Fruit fly (Drosophila melanogaster) whole organism, embryonic: Measurements from ENCODE around the gene Der-2.
A peak's percentile ranks its signal among the peaks of the same experiment; 100 is the strongest.

Experiments
- Atf-2 ChIP-seq: fragments of 200-800 bp; sonication (Bioruptor generic); optimal IDR thresholded peaks from 2 replicates; lab custom pipeline; 2016; ENCODE audit warnings: missing biosample characterization, missing genetic modification characterization
- Blimp-1 ChIP-seq: fragments of 200-800 bp; sonication (Bioruptor generic); optimal IDR thresholded peaks from 3 replicates; lab custom pipeline; 2018; ENCODE audit warnings: missing biosample characterization, missing genetic modification characterization, mild to moderate bottlenecking, moderate library complexity, missing genetic modification reagents
- Bteb2 ChIP-seq: fragments of 200-800 bp; sonication (Bioruptor generic); optimal IDR thresholded peaks from 2 replicates; lab custom pipeline; 2016; ENCODE audit warnings: missing biosample characterization, missing genetic modification characterization
- CG10267 ChIP-seq: fragments of 200-800 bp; sonication (Bioruptor generic); optimal IDR thresholded peaks from 2 replicates; lab custom pipeline; 2018; ENCODE audit warnings: missing biosample characterization, mild to moderate bottlenecking, missing genetic modification characterization, moderate library complexity
- CG11247 ChIP-seq: fragments of 200-800 bp; sonication (Bioruptor generic); IDR thresholded peaks from 2 replicates; pipeline ENCODE4 v1.3.6; 2022; ENCODE audit warnings: missing biosample characterization, missing genetic modification characterization
- CG11398 ChIP-seq: fragments of 200-800 bp; sonication (Bioruptor generic); optimal IDR thresholded peaks from 2 replicates; lab custom pipeline; 2016; ENCODE audit warnings: missing biosample characterization, missing genetic modification characterization
- CG11696 ChIP-seq: fragments of 200-800 bp; sonication (Bioruptor generic); IDR thresholded peaks from 2 replicates; pipeline ENCODE4 v1.3.6; 2022; ENCODE audit warnings: missing biosample characterization, missing genetic modification characterization
- CG14014 ChIP-seq: fragments of 200-800 bp; sonication (Bioruptor generic); IDR thresholded peaks from 2 replicates; pipeline ENCODE4 v1.3.6; 2022; ENCODE audit warnings: missing biosample characterization, missing genetic modification characterization
- CG17829 ChIP-seq: fragments of 200-800 bp; optimal IDR thresholded peaks from 2 replicates; lab custom pipeline; 2019; ENCODE audit warnings: missing biosample characterization, mild to moderate bottlenecking, missing genetic modification characterization, moderate library complexity
- CG18764 ChIP-seq: fragments of 200-800 bp; sonication (Bioruptor generic); optimal IDR thresholded peaks from 3 replicates; lab custom pipeline; 2016; ENCODE audit warnings: missing biosample characterization, missing genetic modification characterization
- CG31224 ChIP-seq: fragments of 200-800 bp; sonication (Bioruptor generic); IDR thresholded peaks from 2 replicates; pipeline ENCODE4 v1.3.6; 2022; ENCODE audit warnings: missing biosample characterization, missing genetic modification characterization
- CG3281 ChIP-seq: fragments of 200-800 bp; sonication (Bioruptor generic); optimal IDR thresholded peaks from 3 replicates; lab custom pipeline; 2017; ENCODE audit warnings: missing biosample characterization, mild to moderate bottlenecking, missing genetic modification characterization
- CG43689 ChIP-seq: fragments of 200-800 bp; sonication (Bioruptor generic); IDR thresholded peaks from 2 replicates; pipeline ENCODE4 v1.3.6; 2022; ENCODE audit warnings: missing biosample characterization, missing genetic modification characterization
- CG4404 ChIP-seq: fragments of 200-800 bp; sonication (Bioruptor generic); IDR thresholded peaks from 2 replicates; pipeline ENCODE4 v1.3.6; 2022; ENCODE audit warnings: missing biosample characterization, missing genetic modification characterization
- CG4854 ChIP-seq: fragments of 200-800 bp; sonication (Bioruptor generic); optimal IDR thresholded peaks from 2 replicates; lab custom pipeline; 2016; ENCODE audit warnings: missing biosample characterization, missing genetic modification characterization, inconsistent platforms
- CG5953 ChIP-seq: fragments of 200-800 bp; sonication (Bioruptor generic); IDR thresholded peaks from 2 replicates; pipeline ENCODE4 v1.3.6; 2022; ENCODE audit warnings: missing biosample characterization, missing genetic modification characterization
- CG6175 ChIP-seq: fragments of 200-800 bp; sonication (Bioruptor generic); IDR thresholded peaks from 3 replicates; pipeline ENCODE4 v1.3.6; 2022; ENCODE audit warnings: missing biosample characterization, missing genetic modification characterization
- CG6689 ChIP-seq: fragments of 200-800 bp; sonication (Bioruptor generic); IDR thresholded peaks from 2 replicates; pipeline ENCODE4 v1.3.6; 2022; ENCODE audit warnings: missing biosample characterization, missing genetic modification characterization
- H15 ChIP-seq: fragments of 200-800 bp; sonication (Bioruptor generic); IDR thresholded peaks from 3 replicates; pipeline ENCODE4 v1.3.6; 2022; ENCODE audit warnings: missing biosample characterization, missing genetic modification characterization
- H2.0 ChIP-seq: fragments of 200-800 bp; sonication (Bioruptor generic); IDR thresholded peaks from 2 replicates; pipeline ENCODE4 v1.3.6; 2022; ENCODE audit warnings: missing biosample characterization, missing genetic modification characterization
- Hey ChIP-seq: fragments of 200-800 bp; sonication (Bioruptor generic); optimal IDR thresholded peaks from 3 replicates; lab custom pipeline; 2018; ENCODE audit warnings: missing biosample characterization, mild to moderate bottlenecking, missing genetic modification characterization
- MBD-R2 ChIP-seq: fragments of 200-800 bp; sonication (Bioruptor generic); IDR thresholded peaks from 2 replicates; pipeline ENCODE4 v1.3.6; 2022; ENCODE audit warnings: missing biosample characterization, missing genetic modification characterization
- Mad ChIP-seq: fragments of 200-800 bp; sonication (Bioruptor generic); optimal IDR thresholded peaks from 2 replicates; lab custom pipeline; 2016; ENCODE audit warnings: missing biosample characterization, missing genetic modification characterization
- Max ChIP-seq: fragments of 200-800 bp; sonication (Bioruptor generic); optimal IDR thresholded peaks from 2 replicates; lab custom pipeline; 2016; ENCODE audit warnings: missing biosample characterization, mild to moderate bottlenecking, missing genetic modification characterization
- NfI ChIP-seq: fragments of 200-800 bp; sonication (Bioruptor generic); optimal IDR thresholded peaks from 3 replicates; lab custom pipeline; 2018; ENCODE audit warnings: missing biosample characterization, mild to moderate bottlenecking, missing genetic modification characterization, moderate library complexity
- Sox100B ChIP-seq: fragments of 200-800 bp; sonication (Bioruptor generic); optimal IDR thresholded peaks from 3 replicates; lab custom pipeline; 2018; ENCODE audit warnings: missing biosample characterization, mild to moderate bottlenecking, missing genetic modification characterization
- Sry-δ ChIP-seq: fragments of 200-800 bp; sonication (Bioruptor generic); optimal IDR thresholded peaks from 2 replicates; lab custom pipeline; 2016; ENCODE audit warnings: missing biosample characterization, missing genetic modification characterization
- Taf1 ChIP-seq: fragments of 200-800 bp; sonication (Bioruptor generic); IDR thresholded peaks from 2 replicates; pipeline ENCODE4 v1.3.6; 2022; ENCODE audit warnings: missing biosample characterization, missing genetic modification characterization
- Xbp1 ChIP-seq: fragments of 200-800 bp; sonication (Bioruptor generic); optimal IDR thresholded peaks from 3 replicates; lab custom pipeline; 2016; ENCODE audit warnings: missing biosample characterization, mild to moderate bottlenecking, missing genetic modification characterization
- bcd ChIP-seq: fragments of 200-800 bp; sonication (Bioruptor generic); optimal IDR thresholded peaks from 2 replicates; lab custom pipeline; 2017; ENCODE audit warnings: missing biosample characterization, mild to moderate bottlenecking, missing genetic modification characterization
- br ChIP-seq: fragments of >200 bp; optimal IDR thresholded peaks from 2 replicates; lab custom pipeline; 2017
- chif ChIP-seq, 2 experiments: fragments of 200-800 bp; sonication (Bioruptor generic); optimal IDR thresholded peaks; 3 replicates each; lab custom pipeline; 2016; ENCODE audit warnings: missing biosample characterization in 2 of 2, missing genetic modification characterization in 2 of 2
- crc ChIP-seq: fragments of 200-800 bp; sonication (Bioruptor generic); optimal IDR thresholded peaks from 2 replicates; lab custom pipeline; 2016; ENCODE audit warnings: missing biosample characterization, missing genetic modification characterization
- dm ChIP-seq: fragments of 200-800 bp; sonication (Bioruptor generic); optimal IDR thresholded peaks from 3 replicates; lab custom pipeline; 2016; ENCODE audit warnings: missing biosample characterization, missing genetic modification characterization
- emc ChIP-seq: fragments of 200-800 bp; sonication (Bioruptor generic); optimal IDR thresholded peaks from 2 replicates; lab custom pipeline; 2016; ENCODE audit warnings: missing biosample characterization, missing genetic modification characterization
- fu2 ChIP-seq: fragments of 200-800 bp; sonication (Bioruptor generic); optimal IDR thresholded peaks from 2 replicates; lab custom pipeline; 2016; ENCODE audit warnings: missing biosample characterization, missing genetic modification characterization
- gcm ChIP-seq: fragments of 200-800 bp; sonication (Bioruptor generic); optimal IDR thresholded peaks from 2 replicates; lab custom pipeline; 2019; ENCODE audit warnings: missing biosample characterization, mild to moderate bottlenecking, missing genetic modification characterization, moderate library complexity
- gem ChIP-seq: fragments of 200-800 bp; sonication (Bioruptor generic); optimal IDR thresholded peaks from 2 replicates; lab custom pipeline; 2019; ENCODE audit warnings: missing biosample characterization, mild to moderate bottlenecking, missing genetic modification characterization, moderate library complexity
- maf-S ChIP-seq: fragments of 200-800 bp; sonication (Bioruptor generic); optimal IDR thresholded peaks from 2 replicates; lab custom pipeline; 2016; ENCODE audit warnings: missing biosample characterization, missing genetic modification characterization
- odd ChIP-seq: fragments of 200-800 bp; sonication (Bioruptor generic); optimal IDR thresholded peaks from 2 replicates; lab custom pipeline; 2017; ENCODE audit warnings: missing biosample characterization, mild to moderate bottlenecking, missing genetic modification characterization
- peb ChIP-seq: fragments of 200-800 bp; sonication (Bioruptor generic); IDR thresholded peaks from 2 replicates; pipeline ENCODE4 v1.3.6; 2022; ENCODE audit warnings: missing biosample characterization, missing genetic modification characterization
- pfk ChIP-seq: fragments of 200-800 bp; sonication (Bioruptor generic); optimal IDR thresholded peaks from 2 replicates; lab custom pipeline; 2018; ENCODE audit warnings: missing biosample characterization, mild to moderate bottlenecking, missing genetic modification characterization, moderate library complexity
- pros ChIP-seq: fragments of 200-800 bp; sonication (Bioruptor generic); optimal IDR thresholded peaks from 3 replicates; lab custom pipeline; 2019; ENCODE audit warnings: missing biosample characterization, mild to moderate bottlenecking, missing genetic modification characterization, moderate library complexity
- psq ChIP-seq: fragments of 200-800 bp; sonication (Bioruptor generic); optimal IDR thresholded peaks from 2 replicates; lab custom pipeline; 2017; ENCODE audit warnings: missing biosample characterization, missing genetic modification characterization
- ro ChIP-seq: fragments of 200-800 bp; sonication (Bioruptor generic); IDR thresholded peaks from 2 replicates; pipeline ENCODE4 v1.3.6; 2022; ENCODE audit warnings: missing biosample characterization, missing genetic modification characterization
- sd ChIP-seq: fragments of 200-800 bp; sonication (Bioruptor generic); optimal IDR thresholded peaks from 3 replicates; lab custom pipeline; 2018; ENCODE audit warnings: missing biosample characterization, mild to moderate bottlenecking, missing genetic modification characterization, moderate library complexity
- sim ChIP-seq: fragments of 200-800 bp; sonication (Bioruptor generic); IDR thresholded peaks from 2 replicates; pipeline ENCODE4 v1.3.6; 2022; ENCODE audit warnings: missing biosample characterization, missing genetic modification characterization
- sisA ChIP-seq: fragments of 200-800 bp; sonication (Bioruptor generic); IDR thresholded peaks from 2 replicates; pipeline ENCODE4 v1.3.6; 2022; ENCODE audit warnings: missing biosample characterization, missing genetic modification characterization
- sna ChIP-seq: fragments of 200-800 bp; sonication (Bioruptor generic); IDR thresholded peaks from 2 replicates; pipeline ENCODE4 v1.3.6; 2022; ENCODE audit warnings: missing biosample characterization, missing genetic modification characterization; ENCODE audit not compliant: partially characterized antibody
- tin ChIP-seq: fragments of 200-800 bp; sonication (Bioruptor generic); optimal IDR thresholded peaks from 3 replicates; lab custom pipeline; 2016; ENCODE audit warnings: missing biosample characterization, missing genetic modification characterization
- twi ChIP-seq: fragments of 200-800 bp; optimal IDR thresholded peaks from 2 replicates; lab custom pipeline; 2019; ENCODE audit warnings: missing biosample characterization, mild to moderate bottlenecking, missing genetic modification characterization, moderate library complexity
- tx ChIP-seq: fragments of 200-800 bp; sonication (Bioruptor generic); optimal IDR thresholded peaks from 2 replicates; lab custom pipeline; 2016; ENCODE audit warnings: missing biosample characterization, missing genetic modification characterization
- vvl ChIP-seq: fragments of 200-800 bp; sonication (Bioruptor generic); IDR thresholded peaks from 2 replicates; pipeline ENCODE4 v1.3.6; 2022; ENCODE audit warnings: missing biosample characterization, missing genetic modification characterization
- wek ChIP-seq: fragments of 200-800 bp; sonication (Bioruptor generic); optimal IDR thresholded peaks from 3 replicates; lab custom pipeline; 2018; ENCODE audit warnings: missing biosample characterization, mild to moderate bottlenecking, missing genetic modification characterization, moderate library complexity

The Der-2 gene

DNA sequence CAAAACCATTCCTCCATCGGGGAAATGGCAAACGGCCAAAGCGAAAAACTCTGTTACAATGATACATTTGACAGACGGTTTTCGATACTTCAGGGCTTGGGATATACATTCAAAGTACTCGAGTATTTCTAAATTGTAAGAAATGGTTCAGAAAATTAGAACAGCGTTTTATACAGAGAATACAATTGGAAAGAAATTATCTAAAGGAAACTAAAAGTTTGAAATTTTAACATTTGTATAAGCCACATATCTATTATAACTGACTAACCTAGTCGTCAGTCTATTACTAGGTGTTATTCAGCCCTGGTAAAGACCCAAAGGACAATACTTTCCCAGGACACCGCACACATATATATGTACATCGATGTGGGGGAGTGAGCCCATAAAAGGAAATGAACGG lies 7.6 kb downstream of the Der-2 start (continued):
- TF ChIP-seq bcd (no peak), CG31224 (GFP tag; lab: Robert Waterston, UW) (no peak), CG3281 (peak; percentile 55), fu2 (no peak), CG4404 (GFP tag; lab: Robert Waterston, UW) (no peak), CG43689 (GFP tag; lab: Robert Waterston, UW) (no peak), MBD-R2 (GFP tag; lab: Robert Waterston, UW) (no peak), Blimp-1 (peak; percentile 26), dm (no peak), CG10267 (peak; percentile 32), CG6689 (peak; percentile 36; the same call in 1 of the 2 replicates), Xbp1 (peak; percentile 7), odd (GFP tag; lab: Kevin White, UChicago) (peak; percentile 23), tin (peak; percentile 20), sna (GFP tag; lab: Robert Waterston, UW) (no peak), tx (no peak), pfk (GFP tag; lab: Kevin White, UChicago) (no peak), ro (no peak), Sry-δ (GFP tag; lab: Kevin White, UChicago) (no peak), H15 (no peak), H2.0 (no peak), CG11398 (GFP tag; lab: Kevin White, UChicago) (no peak), CG4854 (GFP tag; lab: Kevin White, UChicago) (no peak), peb (GFP tag; lab: Robert Waterston, UW) (no peak), gem (tag; lab: Kevin White, UChicago) (peak; percentile 63), crc (GFP tag; lab: Kevin White, UChicago) (no peak), pros (GFP tag; lab: Kevin White, UChicago) (no peak), CG5953 (no peak), vvl (no peak), CG18764 (GFP tag; lab: Kevin White, UChicago) (no peak), wek (no peak), CG11247 (GFP tag; lab: Robert Waterston, UW) (no peak), Hey (no peak), twi (tag; lab: Kevin White, UChicago) (no peak), sim (GFP tag; lab: Robert Waterston, UW) (no peak), CG14014 (GFP tag; lab: Robert Waterston, UW) (0 out of 2 replicates have a peak, but pooled peaks have one; percentile 31), br (no peak), Atf-2 (GFP tag; lab: Kevin White, UChicago) (no peak), emc (no peak), gcm (GFP tag; lab: Kevin White, UChicago) (no peak), psq (no peak), NfI (no peak), sisA (no peak), CG17829 (tag; lab: Kevin White, UChicago) (peak; percentile 29), CG6175 (GFP tag; lab: Robert Waterston, UW) (no peak), CG11696 (GFP tag; lab: Robert Waterston, UW) (no peak), Sox100B (no peak), sd (tag; lab: Kevin White, UChicago) (no peak), Max (GFP tag; lab: Kevin White, UChicago) (no peak), Taf1 (GFP tag; lab: Robert Waterston, UW) (no peak), chif (GFP tag; optimal IDR thresholded peaks at IDR 0.05; lab: Kevin White, UChicago) (no peak), Bteb2 (GFP tag; lab: Kevin White, UChicago) (no peak), maf-S (GFP tag; lab: Kevin White, UChicago) (no peak), Mad (GFP tag; lab: Kevin White, UChicago) (no peak)
